Worm (Caenorhabditis elegans) whole organism, late embryonic: ENCODE results near the gene srx-78.

Experiments used
- C38D4.7 ChIP-seq: fragments of 200-800 bp; sonication (Bioruptor generic); optimal IDR thresholded peaks from 2 replicates; lab custom pipeline; 2018; ENCODE audit warnings: mild to moderate bottlenecking, missing genetic modification characterization, moderate library complexity, missing compliant biosample characterization
- K02D7.2 ChIP-seq: sonication (generic microtip); optimal IDR thresholded peaks from 2 replicates; lab custom pipeline; 2017; ENCODE audit warnings: mild to moderate bottlenecking, missing genetic modification characterization, missing compliant biosample characterization
- K09A11.1 ChIP-seq: sonication (generic microtip); optimal IDR thresholded peaks from 2 replicates; lab custom pipeline; 2017; ENCODE audit warnings: antibody characterized with exemption, mild to moderate bottlenecking, missing genetic modification characterization, missing compliant biosample characterization; ENCODE audit not compliant: insufficient read depth
- T23F11.4 ChIP-seq: fragments of 200-800 bp; sonication (Bioruptor generic); optimal IDR thresholded peaks from 2 replicates; lab custom pipeline; 2018; ENCODE audit warnings: mild to moderate bottlenecking, missing genetic modification characterization, missing compliant biosample characterization
- ceh-14 ChIP-seq: sonication (generic microtip); optimal IDR thresholded peaks from 2 replicates; lab custom pipeline; 2016; ENCODE audit warnings: missing genotype, missing genetic modification characterization, missing compliant biosample characterization
- ceh-18 ChIP-seq: sonication (generic microtip); optimal IDR thresholded peaks from 2 replicates; lab custom pipeline; 2016; ENCODE audit warnings: missing genetic modification characterization, missing compliant biosample characterization
- ceh-2 ChIP-seq: sonication (generic microtip); optimal IDR thresholded peaks from 2 replicates; lab custom pipeline; 2016; ENCODE audit warnings: missing genotype, missing genetic modification characterization, missing compliant biosample characterization
- ceh-22 ChIP-seq: sonication (generic microtip); optimal IDR thresholded peaks from 2 replicates; lab custom pipeline; 2017; ENCODE audit warnings: missing biosample characterization, missing genetic modification characterization
- ceh-30 ChIP-seq: fragments of 150-350 bp; optimal IDR thresholded peaks from 2 replicates; lab custom pipeline; 2014; ENCODE audit warnings: missing biosample characterization, missing genetic modification characterization
- ceh-31 ChIP-seq: sonication (generic microtip); optimal IDR thresholded peaks from 2 replicates; lab custom pipeline; 2016; ENCODE audit warnings: missing genetic modification characterization, missing compliant biosample characterization
- ceh-45 ChIP-seq: fragments of 200-800 bp; sonication (Bioruptor generic); IDR thresholded peaks from 2 replicates; pipeline ENCODE4 v1.3.6; 2022; ENCODE audit warnings: missing genetic modification reagents, missing genetic modification characterization, missing compliant biosample characterization
- ceh-48 ChIP-seq: sonication (generic microtip); optimal IDR thresholded peaks from 2 replicates; lab custom pipeline; 2016; ENCODE audit warnings: missing genetic modification characterization, inconsistent platforms, missing compliant biosample characterization
- ceh-6 ChIP-seq: fragments of 200-800 bp; sonication (Bioruptor generic); optimal IDR thresholded peaks from 2 replicates; lab custom pipeline; 2018; ENCODE audit warnings: mild to moderate bottlenecking, missing genetic modification characterization, missing compliant biosample characterization
- dmd-4 ChIP-seq: sonication (generic microtip); optimal IDR thresholded peaks from 2 replicates; lab custom pipeline; 2016; ENCODE audit warnings: borderline replicate concordance, missing genetic modification characterization, missing compliant biosample characterization
- dve-1 ChIP-seq: sonication (generic microtip); optimal IDR thresholded peaks from 2 replicates; lab custom pipeline; 2017; ENCODE audit warnings: antibody characterized with exemption, mild to moderate bottlenecking, missing genetic modification characterization, missing compliant biosample characterization
- elt-2 ChIP-seq: sonication (generic microtip); optimal IDR thresholded peaks from 2 replicates; lab custom pipeline; 2016; ENCODE audit warnings: missing genetic modification reagents, missing genetic modification characterization, missing compliant biosample characterization
- elt-4 ChIP-seq: sonication (generic microtip); optimal IDR thresholded peaks from 2 replicates; lab custom pipeline; 2016; ENCODE audit warnings: missing genetic modification characterization, missing compliant biosample characterization
- eyg-1 ChIP-seq: sonication (generic microtip); optimal IDR thresholded peaks from 2 replicates; lab custom pipeline; 2016; ENCODE audit warnings: missing genotype, missing genetic modification characterization, missing compliant biosample characterization
- fax-1 ChIP-seq: sonication (generic microtip); optimal IDR thresholded peaks from 2 replicates; lab custom pipeline; 2016; ENCODE audit warnings: missing genotype, missing genetic modification characterization, missing compliant biosample characterization
- fkh-10 ChIP-seq: fragments of 150-350 bp; optimal IDR thresholded peaks from 2 replicates; lab custom pipeline; 2014; ENCODE audit warnings: missing biosample characterization, missing genetic modification reagents, missing genetic modification characterization
- fkh-6 ChIP-seq: sonication (generic microtip); optimal IDR thresholded peaks from 2 replicates; lab custom pipeline; 2016; ENCODE audit warnings: missing genetic modification characterization, missing compliant biosample characterization
- hlh-13 ChIP-seq: fragments of 200-800 bp; sonication (Bioruptor generic); optimal IDR thresholded peaks from 2 replicates; lab custom pipeline; 2018; ENCODE audit warnings: mild to moderate bottlenecking, missing genetic modification characterization, missing compliant biosample characterization
- hlh-15 ChIP-seq: sonication (generic microtip); optimal IDR thresholded peaks from 2 replicates; lab custom pipeline; 2016; ENCODE audit warnings: missing genetic modification characterization, missing compliant biosample characterization
- hlh-6 ChIP-seq: sonication (generic microtip); optimal IDR thresholded peaks from 2 replicates; lab custom pipeline; 2016; ENCODE audit warnings: missing genotype, missing genetic modification characterization, missing compliant biosample characterization
- hlh-8 ChIP-seq: sonication (generic microtip); optimal IDR thresholded peaks from 2 replicates; lab custom pipeline; 2016; ENCODE audit warnings: missing genotype, missing genetic modification characterization, missing compliant biosample characterization
- madf-2 ChIP-seq: sonication (generic microtip); optimal IDR thresholded peaks from 2 replicates; lab custom pipeline; 2017; ENCODE audit warnings: missing genetic modification characterization, missing compliant biosample characterization
- nfya-1 ChIP-seq: sonication (generic microtip); optimal IDR thresholded peaks from 2 replicates; lab custom pipeline; 2017; ENCODE audit warnings: missing genetic modification characterization, mild to moderate bottlenecking, missing compliant biosample characterization, antibody characterized with exemption, moderate library complexity
- nhr-11 ChIP-seq: fragments of 150-350 bp; optimal IDR thresholded peaks from 2 replicates; lab custom pipeline; 2014; ENCODE audit warnings: missing biosample characterization, missing genetic modification characterization
- nhr-232 ChIP-seq: sonication (generic microtip); optimal IDR thresholded peaks from 2 replicates; lab custom pipeline; 2016; ENCODE audit warnings: missing genetic modification characterization, missing compliant biosample characterization
- odd-2 ChIP-seq: sonication (generic microtip); optimal IDR thresholded peaks from 2 replicates; lab custom pipeline; 2017; ENCODE audit warnings: antibody characterized with exemption, mild to moderate bottlenecking, missing genetic modification characterization, missing compliant biosample characterization
- pag-3 ChIP-seq: sonication (generic microtip); optimal IDR thresholded peaks from 2 replicates; lab custom pipeline; 2016; ENCODE audit warnings: missing compliant biosample characterization, missing genetic modification characterization, borderline replicate concordance
- pat-9 ChIP-seq: fragments of 200-800 bp; sonication (Bioruptor generic); optimal IDR thresholded peaks from 2 replicates; lab custom pipeline; 2018; ENCODE audit warnings: mild to moderate bottlenecking, missing genetic modification characterization, moderate library complexity, missing compliant biosample characterization
- pax-1 ChIP-seq: fragments of 150-350 bp; optimal IDR thresholded peaks from 2 replicates; lab custom pipeline; 2014; ENCODE audit warnings: missing biosample characterization, missing genetic modification characterization
- pha-2 ChIP-seq: sonication (generic microtip); optimal IDR thresholded peaks from 2 replicates; lab custom pipeline; 2017; ENCODE audit warnings: mild to moderate bottlenecking, missing genetic modification characterization, missing compliant biosample characterization
- pha-4 ChIP-seq: fragments of 150-350 bp; optimal IDR thresholded peaks from 2 replicates; lab custom pipeline; 2018; ENCODE audit warnings: missing biosample characterization, missing genetic modification reagents, missing genetic modification characterization
- pqm-1 ChIP-seq: sonication (generic microtip); optimal IDR thresholded peaks from 2 replicates; lab custom pipeline; 2016; ENCODE audit warnings: missing genetic modification characterization, missing compliant biosample characterization
- pros-1 ChIP-seq: fragments of 150-350 bp; optimal IDR thresholded peaks from 2 replicates; lab custom pipeline; 2014; ENCODE audit warnings: missing biosample characterization, missing genetic modification reagents, missing genetic modification characterization
- ref-2 ChIP-seq: sonication (generic microtip); optimal IDR thresholded peaks from 2 replicates; lab custom pipeline; 2016; ENCODE audit warnings: missing genetic modification characterization, missing compliant biosample characterization
- rnt-1 ChIP-seq: sonication (generic microtip); optimal IDR thresholded peaks from 2 replicates; lab custom pipeline; 2016; ENCODE audit warnings: missing genetic modification characterization, missing compliant biosample characterization
- syd-9 ChIP-seq: sonication (generic microtip); optimal IDR thresholded peaks from 2 replicates; lab custom pipeline; 2016; ENCODE audit warnings: mild to moderate bottlenecking, missing genetic modification characterization, moderate library complexity, missing compliant biosample characterization
- tbx-2 ChIP-seq: sonication (generic microtip); optimal IDR thresholded peaks from 2 replicates; lab custom pipeline; 2016; ENCODE audit warnings: missing genetic modification characterization, missing compliant biosample characterization
- ttx-3 ChIP-seq: sonication (generic microtip); optimal IDR thresholded peaks from 2 replicates; lab custom pipeline; 2016; ENCODE audit warnings: missing genetic modification reagents, missing genetic modification characterization, missing compliant biosample characterization
- unc-3 ChIP-seq, 2 experiments: fragments of 200-800 bp in 1 of 2; sonication (Bioruptor generic) in 1 of 2; sonication (generic microtip) in 1 of 2; conservative IDR thresholded peaks in 1 of 2; optimal IDR thresholded peaks in 1 of 2; 2 replicates each; pipeline versions ENCODE4 v1.3.6 to Lab custom; 2016 to 2022; ENCODE audit warnings: missing compliant biosample characterization in 2 of 2, missing genetic modification characterization in 2 of 2, missing genetic modification reagents in 1 of 2
- unc-42 ChIP-seq: sonication (generic microtip); optimal IDR thresholded peaks from 2 replicates; lab custom pipeline; 2016; ENCODE audit warnings: missing genotype, missing genetic modification characterization, missing compliant biosample characterization
- unc-55 ChIP-seq: sonication (generic microtip); optimal IDR thresholded peaks from 2 replicates; lab custom pipeline; 2017; ENCODE audit warnings: missing biosample characterization, missing genetic modification reagents, missing genetic modification characterization
- unc-86 ChIP-seq: sonication (generic microtip); optimal IDR thresholded peaks from 2 replicates; lab custom pipeline; 2016; ENCODE audit warnings: missing genetic modification characterization, missing compliant biosample characterization
- zip-5 ChIP-seq: sonication (generic microtip); optimal IDR thresholded peaks from 2 replicates; lab custom pipeline; 2016; ENCODE audit warnings: missing genetic modification characterization, missing compliant biosample characterization
- ztf-16 ChIP-seq: sonication (generic microtip); optimal IDR thresholded peaks from 2 replicates; lab custom pipeline; 2017; ENCODE audit warnings: missing genetic modification characterization, missing compliant biosample characterization

srx-78 gene

ce11 chrV:15069435-15069985 is 25.3 kb upstream of the srx-78 start:
- TF ChIP-seq unc-42 (tag; lab: Kevin White, UChicago) (peak; percentile 73), elt-4 (tag; lab: Kevin White, UChicago) (no peak)

- TF ChIP-seq K09A11.1 (tag; lab: Kevin White, UChicago) (peak; percentile 3), fax-1 (tag; lab: Kevin White, UChicago) (peak; percentile 32), rnt-1 (tag; lab: Kevin White, UChicago) (peak; percentile 89), dmd-4 (no peak), fkh-6 (tag; lab: Kevin White, UChicago) (peak; percentile 6), zip-5 (tag; lab: Kevin White, UChicago) (no peak), pax-1 (tag; lab: Kevin White, UChicago) (peak; percentile 58), odd-2 (tag; lab: Kevin White, UChicago) (no peak), pha-4 (tag; lab: Kevin White, UChicago) (no peak), elt-2 (tag; lab: Kevin White, UChicago) (no peak), hlh-8 (tag; lab: Kevin White, UChicago) (peak; percentile 67), unc-3 (GFP tag; conservative IDR thresholded peaks at IDR 0.05; lab: Robert Waterston, UW) (no peak), unc-3 (tag; optimal IDR thresholded peaks at IDR 0.05; lab: Kevin White, UChicago) (peak; percentile 57), madf-2 (tag; lab: Kevin White, UChicago) (no peak), T23F11.4 (no peak), tbx-2 (peak; percentile 84), fkh-10 (GFP tag; lab: Kevin White, UChicago) (no peak), pha-2 (tag; lab: Kevin White, UChicago) (no peak), dve-1 (tag; lab: Kevin White, UChicago) (peak; percentile 92), K02D7.2 (tag; lab: Kevin White, UChicago) (no peak), unc-55 (GFP tag; lab: Kevin White, UChicago) (peak; percentile 89), pros-1 (tag; lab: Kevin White, UChicago) (peak; percentile 73), ceh-2 (peak; percentile 60), ceh-22 (no peak), unc-86 (tag; lab: Kevin White, UChicago) (peak; percentile 18), ceh-6 (no peak), elt-4 (tag; lab: Kevin White, UChicago) (no peak), syd-9 (tag; lab: Kevin White, UChicago) (peak; percentile 24), pat-9 (no peak), nhr-11 (tag; lab: Kevin White, UChicago) (no peak), C38D4.7 (GFP tag; lab: Kevin White, UChicago) (no peak), eyg-1 (tag; lab: Kevin White, UChicago) (no peak), nhr-232 (tag; lab: Kevin White, UChicago) (no peak), ceh-31 (peak; percentile 92), hlh-6 (tag; lab: Kevin White, UChicago) (no peak), pqm-1 (tag; lab: Kevin White, UChicago) (no peak), pag-3 (tag; lab: Kevin White, UChicago) (no peak), ceh-30 (no peak), ceh-18 (peak; percentile 95), hlh-13 (GFP tag; lab: Kevin White, UChicago) (no peak), ref-2 (tag; lab: Kevin White, UChicago) (peak; percentile 55), ceh-45 (GFP tag; lab: Robert Waterston, UW) (no peak), hlh-15 (no peak), nfya-1 (tag; lab: Kevin White, UChicago) (peak; percentile 89), ttx-3 (tag; lab: Kevin White, UChicago) (no peak), ztf-16 (tag; lab: Kevin White, UChicago) (no peak), ceh-48 (tag; lab: Kevin White, UChicago) (peak; percentile 52), ceh-14 (tag; lab: Kevin White, UChicago) (peak; percentile 74)
These were observed 23.6 kb upstream of the srx-78 start, which contains the start of gene unc-76 for ce11 chrV:15071015-15071810. Gene unc-76 (plus strand): TSS chrV:15071760.
